Worm (Caenorhabditis elegans): ENCODE results near the gene mex-1.

Gene mex-1

ce11 chrII:11958793-11959574, 9.5 kb upstream of the mex-1 start (continued):
- TF ChIP-seq lin-1 (GFP tag; IDR thresholded peaks at IDR 0.05) (no peak), nhr-25 (tag; optimal IDR thresholded peaks at IDR 0.05; ENCODE audit: borderline replicate concordance, insufficient read depth) (peak; percentile 33), madf-9 (GFP tag; conservative IDR thresholded peaks at IDR 0.05) (0 out of 2 replicates have a peak, but pooled peaks have one; percentile 48), lsy-2 (tag; optimal IDR thresholded peaks at IDR 0.05) (peak in 1 of 2 experiments; percentile 53)

DNA sequence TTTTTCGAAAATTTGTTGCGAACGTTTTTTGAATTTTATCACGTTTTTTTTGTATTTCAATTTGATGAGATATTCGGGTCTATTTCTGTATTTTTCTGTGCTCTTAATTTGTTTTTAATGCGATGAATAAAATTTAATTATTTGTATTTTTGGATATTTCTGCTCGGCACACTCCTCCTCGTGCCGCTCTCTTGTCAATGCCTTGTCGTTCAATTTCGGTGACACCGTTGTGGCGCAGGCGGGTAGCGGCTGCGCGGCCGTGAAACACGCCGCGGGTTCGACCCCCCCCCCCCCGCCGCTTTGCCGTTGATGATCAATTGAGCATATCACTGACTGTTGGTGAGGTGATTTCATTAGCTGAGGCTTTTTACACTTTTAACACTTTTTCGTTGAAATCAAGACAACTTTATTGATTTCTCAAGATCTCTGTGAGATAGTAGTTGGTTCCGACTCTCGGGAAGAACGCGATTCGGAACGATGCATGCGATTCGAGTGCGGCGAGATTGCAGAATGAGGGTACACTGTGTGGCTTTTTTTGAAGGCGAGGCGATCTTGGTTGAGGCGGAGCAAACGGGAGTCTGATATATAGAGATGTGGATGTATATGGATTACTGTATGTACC, 7.7 kb upstream of the mex-1 start:
- TF ChIP-seq hmg-1.1 (GFP tag; IDR thresholded peaks at IDR 0.05) = peak; percentile 95
- peak; percentile 80 for TF ChIP-seq dve-1 (tag; optimal IDR thresholded peaks at IDR 0.05; ENCODE audit: insufficient read depth)
- TF ChIP-seq nhr-6 (tag; optimal IDR thresholded peaks at IDR 0.05) = peak; percentile 40
- TF ChIP-seq snpc-1.2 (GFP tag; IDR thresholded peaks at IDR 0.05) = peak; percentile 94
- peak; percentile 64 for TF ChIP-seq jun-1 (tag; optimal IDR thresholded peaks at IDR 0.05)
- peak; percentile 98 for TF ChIP-seq gei-8 (GFP tag; optimal IDR thresholded peaks at IDR 0.05)
- peak; percentile 16 for TF ChIP-seq nhr-77 (tag; optimal IDR thresholded peaks at IDR 0.05)
- peak; percentile 96 for TF ChIP-seq madf-9 (GFP tag; conservative IDR thresholded peaks at IDR 0.05)
- TF ChIP-seq unc-130 (GFP tag; optimal IDR thresholded peaks at IDR 0.05) = peak; percentile 95
- peak; percentile 89 for TF ChIP-seq ZK337.2 (GFP tag; IDR thresholded peaks at IDR 0.05)
- TF ChIP-seq F26F4.8 (GFP tag; conservative IDR thresholded peaks at IDR 0.05) = peak; percentile 100
- peak; percentile 94 for TF ChIP-seq saeg-2 (GFP tag; IDR thresholded peaks at IDR 0.05)
- no peak; the same call in 1 of the 2 replicates for TF ChIP-seq tag-97 (GFP tag; IDR thresholded peaks at IDR 0.05)
- TF ChIP-seq dmd-9 (GFP tag; IDR thresholded peaks at IDR 0.05) = peak; percentile 95
- TF ChIP-seq mes-2 (tag; optimal IDR thresholded peaks at IDR 0.05; ENCODE audit: poor library complexity, severe bottlenecking) = peak; percentile 92
- TF ChIP-seq F44E2.7 (GFP tag; IDR thresholded peaks at IDR 0.05) = peak; percentile 99
- TF ChIP-seq mxl-3 (GFP tag; optimal IDR thresholded peaks at IDR 0.05) = peak; percentile 84
- TF ChIP-seq nhr-25 (tag; optimal IDR thresholded peaks at IDR 0.05; ENCODE audit: borderline replicate concordance, insufficient read depth) = no peak
- TF ChIP-seq daf-19 (GFP tag; conservative IDR thresholded peaks at IDR 0.05) = no peak
- peak; percentile 78 for TF ChIP-seq zfp-2 (tag; optimal IDR thresholded peaks at IDR 0.05)
- TF ChIP-seq rbr-2 (tag; optimal IDR thresholded peaks at IDR 0.05) = peak; percentile 90
- TF ChIP-seq egl-43 (GFP tag; IDR thresholded peaks at IDR 0.05) = peak; percentile 100
- peak; percentile 93 for TF ChIP-seq lir-3 (tag; optimal IDR thresholded peaks at IDR 0.05)
- peak; percentile 12 for TF ChIP-seq zip-2 (tag; optimal IDR thresholded peaks at IDR 0.05)
- no peak for TF ChIP-seq snpc-4 (tag; optimal IDR thresholded peaks at IDR 0.05)
- peak; percentile 64 for TF ChIP-seq ceh-32 (tag; optimal IDR thresholded peaks at IDR 0.05; ENCODE audit: poor library complexity)
- peak; percentile 98 for TF ChIP-seq Y48G9A.11 (GFP tag; IDR thresholded peaks at IDR 0.05)
- peak; percentile 99 for TF ChIP-seq vab-7 (GFP tag; IDR thresholded peaks at IDR 0.05)
- TF ChIP-seq lin-15B (tag; optimal IDR thresholded peaks at IDR 0.05) = no peak
- peak; percentile 6 for TF ChIP-seq nhr-28 (tag; optimal IDR thresholded peaks at IDR 0.05)
- TF ChIP-seq T20F7.1 (GFP tag; optimal IDR thresholded peaks at IDR 0.05) = peak; percentile 84
- peak; percentile 99 for TF ChIP-seq nhr-111 (GFP tag; optimal IDR thresholded peaks at IDR 0.05)
- peak; percentile 93 for TF ChIP-seq spr-1 (tag; optimal IDR thresholded peaks at IDR 0.05)
- TF ChIP-seq ceh-20 (GFP tag; IDR thresholded peaks at IDR 0.05) = peak; percentile 89
- TF ChIP-seq F49E8.2 (tag; optimal IDR thresholded peaks at IDR 0.05; ENCODE audit: borderline replicate concordance) = peak; percentile 93
- peak; percentile 97 for TF ChIP-seq D1046.2 (GFP tag; IDR thresholded peaks at IDR 0.05)
- TF ChIP-seq daf-12 (tag; optimal IDR thresholded peaks at IDR 0.05) = no peak
- TF ChIP-seq fkh-10 (GFP tag; optimal IDR thresholded peaks at IDR 0.05) = no peak
- TF ChIP-seq R02D3.7 (tag; optimal IDR thresholded peaks at IDR 0.05) = peak; percentile 45
- peak; percentile 52 for TF ChIP-seq ztf-7 (tag; optimal IDR thresholded peaks at IDR 0.05)
- peak; percentile 85 to 98 for TF ChIP-seq daf-16 (GFP tag; optimal IDR thresholded peaks at IDR 0.05)
- peak; percentile 52 for TF ChIP-seq daf-16 (tag; optimal IDR thresholded peaks at IDR 0.05)
- TF ChIP-seq ceh-44 (GFP tag; IDR thresholded peaks at IDR 0.05) = peak; percentile 98
- peak; percentile 83 for TF ChIP-seq F37D6.2 (tag; optimal IDR thresholded peaks at IDR 0.05)

Measured in whole organism, L4 larva.